Worm (Caenorhabditis elegans): ENCODE results near the gene cup-5.

The cup-5 gene

DNA sequence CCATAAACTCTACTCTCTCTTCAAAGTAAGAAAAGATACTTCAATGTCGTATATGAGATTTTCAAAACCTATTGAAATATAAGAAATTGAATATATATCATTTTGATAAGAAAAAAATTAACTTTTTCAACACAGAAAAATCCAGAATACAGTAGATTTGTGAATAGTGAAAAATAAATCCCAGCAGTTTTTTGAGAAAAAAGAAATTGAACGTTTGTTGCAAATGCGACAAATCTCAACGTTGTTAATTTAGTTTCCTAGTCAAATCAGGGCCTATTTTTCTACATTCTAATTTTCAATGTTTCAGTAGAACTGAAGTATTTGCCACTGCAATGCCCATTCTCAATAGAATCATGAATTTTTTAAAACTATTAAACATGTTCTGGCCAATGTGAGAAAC lies 30.5 kb downstream of the cup-5 start, which contains the start of gene T04A6.2:
Gene T04A6.2 (plus strand): TSS at position 301 of the 400 bp plus-strand sequence.
- no peak for TF ChIP-seq nhr-237 (tag; optimal IDR thresholded peaks at IDR 0.05)
- no peak for TF ChIP-seq egl-27 (tag; optimal IDR thresholded peaks at IDR 0.05)
- no peak for TF ChIP-seq unc-62 (GFP tag; optimal IDR thresholded peaks at IDR 0.05)
- no peak for TF ChIP-seq ceh-28 (tag; optimal IDR thresholded peaks at IDR 0.05)
- no peak for TF ChIP-seq ama-1 (optimal IDR thresholded peaks at IDR 0.05)
- no peak for TF ChIP-seq lin-39 (tag; optimal IDR thresholded peaks at IDR 0.05)
- no peak for TF ChIP-seq nhr-77 (tag; optimal IDR thresholded peaks at IDR 0.05)
- no peak for TF ChIP-seq egl-5 (tag; optimal IDR thresholded peaks at IDR 0.05)
- no peak for TF ChIP-seq nfya-1 (tag; optimal IDR thresholded peaks at IDR 0.05; ENCODE audit: insufficient read depth)
- no peak for TF ChIP-seq ZK546.5 (tag; optimal IDR thresholded peaks at IDR 0.05)
- no peak for TF ChIP-seq aly-2 (tag; optimal IDR thresholded peaks at IDR 0.05)
- no peak for TF ChIP-seq ceh-82 (tag; optimal IDR thresholded peaks at IDR 0.05)
- no peak for TF ChIP-seq hmg-11 (tag; optimal IDR thresholded peaks at IDR 0.05)
- no peak for TF ChIP-seq nhr-11 (tag; optimal IDR thresholded peaks at IDR 0.05)
- TF ChIP-seq lin-15B (tag; optimal IDR thresholded peaks at IDR 0.05): no peak
- TF ChIP-seq fkh-10 (GFP tag; optimal IDR thresholded peaks at IDR 0.05): no peak
- no peak for TF ChIP-seq nhr-23 (tag; optimal IDR thresholded peaks at IDR 0.05)
- TF ChIP-seq ztf-11 (tag; optimal IDR thresholded peaks at IDR 0.05): no peak
- no peak for TF ChIP-seq sea-2 (GFP tag; optimal IDR thresholded peaks at IDR 0.05)
- TF ChIP-seq nhr-28 (tag; optimal IDR thresholded peaks at IDR 0.05): no peak

DNA sequence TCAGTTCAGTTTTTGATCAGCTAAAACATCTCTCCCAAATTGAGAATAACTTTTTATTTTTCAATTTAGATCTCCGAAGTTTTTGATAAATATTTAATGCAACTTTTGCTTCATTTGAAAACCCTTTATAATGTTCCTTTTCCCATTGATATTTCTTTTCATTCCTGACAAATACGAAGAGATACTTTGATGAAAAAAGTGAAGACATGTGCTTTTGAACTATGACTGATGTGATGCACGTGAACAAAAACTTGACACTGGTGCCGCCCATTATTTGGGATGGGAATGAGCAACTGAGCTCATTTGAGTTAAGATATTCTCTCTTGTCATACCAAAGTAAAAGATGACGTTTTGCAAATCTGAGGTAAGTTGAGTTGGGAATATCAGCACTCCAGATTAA lies 32.2 kb downstream of the cup-5 start, which contains the start of gene T04A6.1:
Gene T04A6.1 (plus strand): TSS at position 301 of the 400 bp plus-strand sequence.
- TF ChIP-seq elt-1 (tag; optimal IDR thresholded peaks at IDR 0.05) (no peak), ztf-4 (tag; optimal IDR thresholded peaks at IDR 0.05) (no peak), ztf-11 (tag; optimal IDR thresholded peaks at IDR 0.05) (no peak), zag-1 (tag; optimal IDR thresholded peaks at IDR 0.05) (no peak), nhr-67 (tag; optimal IDR thresholded peaks at IDR 0.05) (no peak), skn-1 (tag; optimal IDR thresholded peaks at IDR 0.05) (no peak), lin-39 (tag; optimal IDR thresholded peaks at IDR 0.05) (no peak), unc-39 (tag; optimal IDR thresholded peaks at IDR 0.05) (no peak), egl-27 (tag; optimal IDR thresholded peaks at IDR 0.05) (no peak), fkh-10 (GFP tag; optimal IDR thresholded peaks at IDR 0.05) (no peak), nfya-1 (tag; optimal IDR thresholded peaks at IDR 0.05; ENCODE audit: insufficient read depth) (no peak), nhr-12 (tag; optimal IDR thresholded peaks at IDR 0.05) (no peak), fos-1 (tag; optimal IDR thresholded peaks at IDR 0.05) (no peak), elt-2 (tag; optimal IDR thresholded peaks at IDR 0.05) (no peak)

DNA sequence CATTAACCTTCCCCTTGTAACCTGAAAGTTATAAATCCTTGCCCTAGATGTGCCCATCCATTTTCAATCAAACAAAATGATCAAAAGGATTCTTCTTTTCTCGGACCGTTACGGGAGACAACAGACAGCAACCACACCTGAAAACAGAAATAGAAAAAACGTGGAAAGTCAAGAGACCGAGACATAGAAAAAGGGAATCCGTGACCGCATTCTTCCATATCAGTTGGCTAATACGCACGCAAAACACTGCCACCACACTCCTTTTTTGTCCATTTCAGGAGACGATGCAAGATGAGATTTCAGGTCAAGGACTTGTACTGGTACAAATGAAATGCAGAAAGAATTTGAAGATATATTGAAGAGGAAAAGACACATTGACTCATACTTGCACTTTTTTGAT lies 34.3 kb downstream of the cup-5 start:
- TF ChIP-seq egl-27 (tag; optimal IDR thresholded peaks at IDR 0.05) (no peak), nhr-23 (tag; optimal IDR thresholded peaks at IDR 0.05) (peak; percentile 77)

DNA sequence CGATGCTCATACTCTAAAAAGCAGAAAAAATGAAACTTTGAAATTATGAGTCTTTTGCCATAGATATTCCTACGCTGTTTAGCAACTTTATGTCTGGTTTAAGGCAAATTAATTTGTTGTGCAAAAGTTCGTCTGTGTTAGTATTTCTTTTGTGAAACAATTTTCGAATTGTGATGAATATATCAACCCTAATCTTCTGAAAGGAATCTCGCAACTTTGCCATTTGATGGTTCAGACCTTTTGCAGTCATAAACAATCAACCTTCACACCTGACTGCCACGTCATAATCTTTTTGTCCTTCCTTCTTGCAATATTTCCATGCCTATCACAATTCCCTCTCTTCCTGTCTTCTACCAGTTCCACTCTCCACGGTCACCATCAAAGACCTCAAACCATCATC lies 35.9 kb downstream of the cup-5 start:
- TF ChIP-seq mdl-1 (tag; optimal IDR thresholded peaks at IDR 0.05) (no peak), snpc-4 (tag; optimal IDR thresholded peaks at IDR 0.05) (no peak), hmg-11 (tag; optimal IDR thresholded peaks at IDR 0.05) (no peak)

DNA sequence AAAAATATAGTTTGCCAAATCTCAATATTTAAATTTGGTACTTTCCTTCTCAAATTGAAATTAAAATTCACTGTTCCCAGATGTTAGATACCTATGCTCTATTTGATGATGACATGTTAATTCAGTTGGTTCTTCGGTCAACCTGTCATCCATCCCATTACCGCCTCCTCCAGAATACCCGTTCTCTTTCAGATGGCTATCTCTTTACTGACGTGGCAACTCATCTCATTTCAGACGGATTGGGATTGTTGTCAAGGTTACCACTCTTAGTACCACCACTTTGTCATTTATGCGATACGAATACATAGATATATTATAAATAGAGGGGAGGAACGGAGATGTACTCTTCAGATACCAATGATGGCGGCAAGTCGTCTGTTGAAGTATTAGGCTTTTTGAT lies 37.4 kb downstream of the cup-5 start:
- TF ChIP-seq nhr-28 (tag; optimal IDR thresholded peaks at IDR 0.05): no peak
- no peak for TF ChIP-seq sea-2 (GFP tag; optimal IDR thresholded peaks at IDR 0.05)
- TF ChIP-seq R02D3.7 (tag; optimal IDR thresholded peaks at IDR 0.05): no peak
- no peak for TF ChIP-seq mml-1 (tag; optimal IDR thresholded peaks at IDR 0.05)
- no peak for TF ChIP-seq ceh-9 (tag; optimal IDR thresholded peaks at IDR 0.05)
- TF ChIP-seq ceh-82 (tag; optimal IDR thresholded peaks at IDR 0.05): no peak
- TF ChIP-seq nhr-11 (tag; optimal IDR thresholded peaks at IDR 0.05): no peak
- no peak for TF ChIP-seq pqm-1 (tag; optimal IDR thresholded peaks at IDR 0.05)
- no peak for TF ChIP-seq ZK546.5 (tag; optimal IDR thresholded peaks at IDR 0.05)

DNA sequence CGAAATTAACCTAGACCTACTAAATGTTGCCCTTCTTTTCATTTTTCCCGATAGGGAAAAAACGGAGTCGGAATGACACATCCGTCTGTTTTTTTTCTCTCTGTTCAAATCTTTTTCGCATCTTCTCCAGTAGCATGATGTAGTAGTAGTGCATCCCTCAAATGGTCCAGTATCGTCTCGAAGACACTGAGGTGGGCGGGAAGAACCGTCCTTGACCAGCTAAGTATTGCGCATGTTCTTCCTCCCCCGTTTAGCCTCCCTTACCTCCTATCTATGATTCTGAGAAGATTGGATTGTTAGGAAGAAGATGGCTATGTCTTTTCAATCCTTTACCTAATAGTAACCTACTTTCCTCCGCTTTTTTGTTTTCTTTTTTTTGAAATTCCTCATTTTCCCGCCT lies 38.9 kb downstream of the cup-5 start:
- no peak for TF ChIP-seq egl-5 (tag; optimal IDR thresholded peaks at IDR 0.05)
- TF ChIP-seq egl-27 (tag; optimal IDR thresholded peaks at IDR 0.05): no peak
- TF ChIP-seq nhr-23 (tag; optimal IDR thresholded peaks at IDR 0.05): peak; percentile 3
- peak; percentile 12 for TF ChIP-seq nhr-25 (tag; optimal IDR thresholded peaks at IDR 0.05)
- peak in 1 of 3 experiments; percentile 64 for TF ChIP-seq elt-3 (tag; optimal IDR thresholded peaks at IDR 0.05)
